Worm (Caenorhabditis elegans): ENCODE data around the gene lsm-4.

The lsm-4 gene

DNA sequence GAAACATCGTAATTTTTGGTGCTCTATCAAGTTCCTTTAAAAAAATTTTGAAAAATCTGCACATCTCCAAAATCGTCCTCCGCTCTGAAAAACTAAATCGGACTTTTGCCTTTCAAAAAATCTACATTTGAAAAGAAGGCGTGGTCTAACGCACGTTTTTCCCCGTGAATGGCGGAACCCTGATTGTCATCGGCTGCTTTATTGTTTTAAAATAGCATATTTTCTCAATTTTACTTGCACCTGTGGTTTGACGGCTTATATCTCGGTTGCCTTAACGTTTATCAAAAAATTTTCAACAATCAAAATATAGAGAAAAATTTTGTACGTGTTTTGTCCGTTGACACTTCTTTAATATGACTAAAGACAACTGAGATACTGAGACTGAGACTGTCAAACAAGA is 21.0 kb downstream of the lsm-4 start:
- TF ChIP-seq ceh-19 (GFP tag; optimal IDR thresholded peaks at IDR 0.05) (no peak), elt-2 (tag; optimal IDR thresholded peaks at IDR 0.05) (no peak), ceh-31 (tag; optimal IDR thresholded peaks at IDR 0.05) (no peak), C38D4.7 (GFP tag; optimal IDR thresholded peaks at IDR 0.05) (no peak), unc-42 (tag; optimal IDR thresholded peaks at IDR 0.05) (no peak)

DNA sequence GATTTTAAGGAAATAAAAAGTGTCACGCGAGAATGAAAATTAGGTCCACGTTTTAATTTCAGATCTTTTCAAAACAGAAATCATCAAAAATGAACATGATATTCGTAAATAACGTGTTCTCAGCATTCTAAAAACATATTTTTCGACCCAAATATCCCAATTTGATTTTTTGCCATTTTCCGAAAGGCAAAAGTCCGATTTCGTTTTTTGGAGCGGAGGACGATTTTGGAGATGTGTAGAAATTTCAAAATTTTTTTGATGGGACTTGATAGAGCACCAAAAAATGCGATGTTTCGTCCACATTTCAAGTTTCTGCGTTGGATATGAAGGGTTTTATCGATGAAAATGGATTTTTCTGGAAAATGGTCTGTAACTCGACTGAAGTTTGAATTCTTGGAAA is 22.3 kb downstream of the lsm-4 start:
- TF ChIP-seq odd-2 (tag; optimal IDR thresholded peaks at IDR 0.05) (no peak), fkh-10 (GFP tag; optimal IDR thresholded peaks at IDR 0.05) (no peak), dmd-4 (tag; optimal IDR thresholded peaks at IDR 0.05; ENCODE audit: borderline replicate concordance) (no peak), ceh-34 (tag; optimal IDR thresholded peaks at IDR 0.05) (no peak), hlh-6 (tag; optimal IDR thresholded peaks at IDR 0.05) (no peak), eyg-1 (tag; optimal IDR thresholded peaks at IDR 0.05) (no peak), ceh-31 (tag; optimal IDR thresholded peaks at IDR 0.05) (no peak), ahr-1 (tag; optimal IDR thresholded peaks at IDR 0.05) (no peak), ets-4 (tag; optimal IDR thresholded peaks at IDR 0.05) (no peak), hlh-30 (tag; optimal IDR thresholded peaks at IDR 0.05; ENCODE audit: insufficient read depth) (no peak), fax-1 (tag; optimal IDR thresholded peaks at IDR 0.05) (no peak), ceh-24 (tag; optimal IDR thresholded peaks at IDR 0.05) (no peak), fkh-6 (tag; optimal IDR thresholded peaks at IDR 0.05) (no peak), unc-86 (tag; optimal IDR thresholded peaks at IDR 0.05) (no peak), ref-2 (tag; optimal IDR thresholded peaks at IDR 0.05) (no peak), ceh-18 (tag; optimal IDR thresholded peaks at IDR 0.05) (no peak), pag-3 (tag; optimal IDR thresholded peaks at IDR 0.05; ENCODE audit: borderline replicate concordance) (no peak), ceh-14 (tag; optimal IDR thresholded peaks at IDR 0.05) (no peak)

DNA sequence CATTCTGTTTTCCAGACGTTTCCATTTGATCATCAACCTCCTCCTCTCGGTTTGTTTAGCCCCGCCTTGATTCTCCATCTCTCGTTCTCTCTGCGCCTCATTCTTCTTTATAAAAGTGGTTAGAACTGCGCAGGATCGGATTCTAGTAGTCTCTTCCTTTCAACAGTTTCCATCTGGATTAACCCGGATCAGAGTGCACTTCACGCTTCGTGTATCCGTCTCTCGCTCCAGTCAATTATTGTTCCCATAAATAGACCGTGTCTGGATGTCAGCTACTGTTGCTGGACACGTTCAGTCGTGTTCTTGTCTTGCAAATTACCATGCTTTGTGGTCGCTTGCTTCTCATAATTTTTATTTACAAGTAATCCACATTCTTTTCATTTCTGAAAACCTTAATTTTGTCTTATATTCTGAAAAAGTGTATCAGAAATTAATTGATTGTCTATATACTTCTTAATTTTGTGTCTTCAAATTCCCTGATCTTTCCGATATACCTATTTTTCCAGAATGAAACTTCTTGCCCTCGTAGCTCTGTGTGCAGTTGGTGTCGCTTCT is 24.2 kb downstream of the lsm-4 start, which contains the start of gene F32A5.4:
F32A5.4 (plus strand) TSS at position 505 of the 555 bp plus-strand sequence.
- no peak for TF ChIP-seq ama-1 (optimal IDR thresholded peaks at IDR 0.05)
- no peak for TF ChIP-seq lin-11 (tag; optimal IDR thresholded peaks at IDR 0.05)
- TF ChIP-seq Y22D7AL.16 (tag; optimal IDR thresholded peaks at IDR 0.05), result no peak
- TF ChIP-seq pros-1 (tag; optimal IDR thresholded peaks at IDR 0.05), result no peak
- TF ChIP-seq ceh-9 (tag; optimal IDR thresholded peaks at IDR 0.05), result no peak
- TF ChIP-seq ceh-24 (tag; optimal IDR thresholded peaks at IDR 0.05), result no peak
- TF ChIP-seq eyg-1 (tag; optimal IDR thresholded peaks at IDR 0.05), result no peak
- TF ChIP-seq unc-86 (tag; optimal IDR thresholded peaks at IDR 0.05), result no peak
- TF ChIP-seq C38D4.7 (GFP tag; optimal IDR thresholded peaks at IDR 0.05), result no peak
- no peak for TF ChIP-seq hlh-30 (tag; optimal IDR thresholded peaks at IDR 0.05; ENCODE audit: insufficient read depth)
- TF ChIP-seq odd-2 (tag; optimal IDR thresholded peaks at IDR 0.05), result no peak
- TF ChIP-seq ahr-1 (tag; optimal IDR thresholded peaks at IDR 0.05), result no peak
- TF ChIP-seq sdc-2 (tag; optimal IDR thresholded peaks at IDR 0.05), result no peak
- no peak for TF ChIP-seq ceh-34 (tag; optimal IDR thresholded peaks at IDR 0.05)
- TF ChIP-seq pha-2 (tag; optimal IDR thresholded peaks at IDR 0.05), result no peak
- no peak for TF ChIP-seq pat-9 (tag; optimal IDR thresholded peaks at IDR 0.05)
- TF ChIP-seq pag-3 (tag; optimal IDR thresholded peaks at IDR 0.05; ENCODE audit: borderline replicate concordance), result no peak

DNA sequence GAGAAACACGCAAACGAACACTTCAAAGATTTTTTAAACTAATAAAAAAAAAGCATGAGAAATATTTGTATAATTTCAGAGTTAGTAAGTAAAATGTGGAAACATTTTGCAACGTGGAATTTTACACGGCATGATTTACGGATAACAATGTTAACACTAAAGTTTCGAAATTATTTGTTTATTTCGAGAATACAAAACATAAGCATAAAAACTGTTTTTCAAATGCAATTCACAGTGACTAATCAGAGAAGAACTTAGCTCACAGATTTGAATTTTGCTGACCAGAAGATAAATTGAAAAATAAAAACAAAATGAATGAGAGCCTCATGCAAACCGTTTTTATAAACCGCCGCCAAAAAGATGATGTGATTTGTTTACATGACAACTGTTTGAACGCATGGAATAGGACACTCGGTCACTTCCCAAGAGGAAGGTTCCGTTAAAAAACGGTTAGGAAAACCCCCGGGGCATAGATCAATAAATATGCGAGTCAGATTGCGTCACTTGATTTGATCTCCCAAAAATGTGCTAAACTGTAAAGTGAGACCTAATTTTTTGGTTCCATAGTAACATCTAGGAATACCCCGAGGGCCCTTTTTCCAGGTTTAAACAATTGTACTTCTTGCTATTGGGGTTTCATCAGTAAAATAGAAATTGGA is 27.0 kb downstream of the lsm-4 start, which contains the start of gene clh-3:
clh-3 (minus strand) TSS at position 51 of the 659 bp plus-strand sequence.
- no peak for TF ChIP-seq ref-2 (tag; optimal IDR thresholded peaks at IDR 0.05)
- TF ChIP-seq hlh-13 (GFP tag; optimal IDR thresholded peaks at IDR 0.05), result no peak
- TF ChIP-seq hlh-30 (tag; optimal IDR thresholded peaks at IDR 0.05; ENCODE audit: insufficient read depth), result no peak
- no peak for TF ChIP-seq pat-9 (tag; optimal IDR thresholded peaks at IDR 0.05)
- TF ChIP-seq unc-3 (GFP tag; conservative IDR thresholded peaks at IDR 0.05), result no peak
- TF ChIP-seq unc-3 (tag; optimal IDR thresholded peaks at IDR 0.05), result no peak
- TF ChIP-seq fkh-10 (GFP tag; optimal IDR thresholded peaks at IDR 0.05), result no peak
- TF ChIP-seq ceh-19 (GFP tag; optimal IDR thresholded peaks at IDR 0.05), result no peak
- no peak for TF ChIP-seq ceh-9 (tag; optimal IDR thresholded peaks at IDR 0.05)
- no peak for TF ChIP-seq T23F11.4 (GFP tag; optimal IDR thresholded peaks at IDR 0.05)
- no peak for TF ChIP-seq sox-2 (GFP tag; IDR thresholded peaks at IDR 0.05)

Data from whole organism, late embryonic.